Fruit fly (Drosophila melanogaster) whole organism, embryonic: ENCODE measurements around the gene CG5853.
A peak's percentile ranks its signal among the peaks of the same experiment; 100 is the strongest.

Source experiments
- Awh ChIP-seq: fragments of 200-800 bp; sonication (Bioruptor generic); IDR thresholded peaks from 2 replicates; pipeline ENCODE4, ENCODE4 v1.3.6; 2022; ENCODE audit warnings: missing biosample characterization, missing genetic modification characterization
- B-H1 ChIP-seq: fragments of 200-800 bp; sonication (Bioruptor generic); IDR thresholded peaks from 3 replicates; pipeline ENCODE4 v1.3.6; 2022; ENCODE audit warnings: missing biosample characterization, missing genetic modification characterization
- B-H2 ChIP-seq: fragments of 200-800 bp; sonication (Bioruptor generic); optimal IDR thresholded peaks from 2 replicates; lab custom pipeline; 2018; ENCODE audit warnings: missing biosample characterization, mild to moderate bottlenecking, missing genetic modification characterization
- CG1024 ChIP-seq: fragments of 200-800 bp; sonication (Bioruptor generic); IDR thresholded peaks from 2 replicates; pipeline ENCODE4 v1.3.6; 2022; ENCODE audit warnings: missing biosample characterization, missing genetic modification characterization
- CG10366 ChIP-seq: fragments of 200-800 bp; sonication (Bioruptor generic); IDR thresholded peaks from 2 replicates; pipeline ENCODE4 v1.3.6; 2022; ENCODE audit warnings: missing biosample characterization, missing genetic modification characterization
- CG10565 ChIP-seq: fragments of 200-800 bp; sonication (Bioruptor generic); optimal IDR thresholded peaks from 3 replicates; lab custom pipeline; 2016; ENCODE audit warnings: missing biosample characterization, mild to moderate bottlenecking, missing genetic modification characterization
- CG11695 ChIP-seq: fragments of 200-800 bp; sonication (Bioruptor generic); IDR thresholded peaks from 3 replicates; pipeline ENCODE4 v1.3.6; 2022; ENCODE audit warnings: missing biosample characterization, missing genetic modification characterization
- CG12769 ChIP-seq: fragments of 200-800 bp; sonication (Bioruptor generic); optimal IDR thresholded peaks from 2 replicates; lab custom pipeline; 2019; ENCODE audit warnings: missing biosample characterization, mild to moderate bottlenecking, missing genetic modification characterization, moderate library complexity
- CG13123 ChIP-seq: fragments of 200-800 bp; sonication (Bioruptor generic); optimal IDR thresholded peaks from 2 replicates; lab custom pipeline; 2016; ENCODE audit warnings: missing biosample characterization, missing genetic modification characterization
- CG14667 ChIP-seq: fragments of 200-800 bp; sonication (Bioruptor generic); IDR thresholded peaks from 2 replicates; pipeline ENCODE4 v1.3.6; 2022; ENCODE audit warnings: missing biosample characterization, missing genetic modification characterization
- CG16863 ChIP-seq: fragments of 200-800 bp; sonication (Bioruptor generic); optimal IDR thresholded peaks from 3 replicates; lab custom pipeline; 2016; ENCODE audit warnings: missing biosample characterization, missing genetic modification characterization
- CG17186 ChIP-seq: fragments of 200-800 bp; sonication (Bioruptor generic); optimal IDR thresholded peaks from 3 replicates; lab custom pipeline; 2017; ENCODE audit warnings: missing biosample characterization, missing genetic modification reagents, missing genetic modification characterization
- CG18599 ChIP-seq: fragments of 200-800 bp; sonication (Bioruptor generic); optimal IDR thresholded peaks from 3 replicates; lab custom pipeline; 2017; ENCODE audit warnings: missing biosample characterization, missing genetic modification characterization, mild to moderate bottlenecking, moderate library complexity, missing genetic modification reagents
- CG2120 ChIP-seq: fragments of 200-800 bp; sonication (Bioruptor generic); optimal IDR thresholded peaks from 3 replicates; lab custom pipeline; 2016; ENCODE audit warnings: missing biosample characterization, missing genetic modification characterization
- CG2712 ChIP-seq: fragments of 200-800 bp; optimal IDR thresholded peaks from 3 replicates; lab custom pipeline; 2019; ENCODE audit warnings: missing biosample characterization, mild to moderate bottlenecking, missing genetic modification characterization, moderate library complexity
- CG3281 ChIP-seq: fragments of 200-800 bp; sonication (Bioruptor generic); optimal IDR thresholded peaks from 3 replicates; lab custom pipeline; 2017; ENCODE audit warnings: missing biosample characterization, mild to moderate bottlenecking, missing genetic modification characterization
- CG4617 ChIP-seq: fragments of 200-800 bp; sonication (Bioruptor generic); optimal IDR thresholded peaks from 3 replicates; lab custom pipeline; 2016; ENCODE audit warnings: missing biosample characterization, missing genetic modification characterization, borderline replicate concordance
- CG5245 ChIP-seq: fragments of 200-800 bp; sonication (Bioruptor generic); optimal IDR thresholded peaks from 3 replicates; lab custom pipeline; 2016; ENCODE audit warnings: missing biosample characterization, missing genetic modification characterization
- CG5953 ChIP-seq: fragments of 200-800 bp; sonication (Bioruptor generic); IDR thresholded peaks from 2 replicates; pipeline ENCODE4 v1.3.6; 2022; ENCODE audit warnings: missing biosample characterization, missing genetic modification characterization
- CG8089 ChIP-seq: fragments of 200-800 bp; sonication (Bioruptor generic); optimal IDR thresholded peaks from 3 replicates; lab custom pipeline; 2016; ENCODE audit warnings: missing biosample characterization, missing genetic modification characterization
- CG9437 ChIP-seq: fragments of 200-800 bp; sonication (Bioruptor generic); optimal IDR thresholded peaks from 2 replicates; lab custom pipeline; 2018; ENCODE audit warnings: missing biosample characterization, mild to moderate bottlenecking, missing genetic modification characterization
- CG9609 ChIP-seq: fragments of 200-800 bp; sonication (Bioruptor generic); optimal IDR thresholded peaks from 3 replicates; lab custom pipeline; 2016; ENCODE audit warnings: missing biosample characterization, missing genetic modification characterization
- H2.0 ChIP-seq: fragments of 200-800 bp; sonication (Bioruptor generic); IDR thresholded peaks from 2 replicates; pipeline ENCODE4 v1.3.6; 2022; ENCODE audit warnings: missing biosample characterization, missing genetic modification characterization
- MTF-1 ChIP-seq: fragments of 200-800 bp; sonication (Bioruptor generic); optimal IDR thresholded peaks from 2 replicates; lab custom pipeline; 2018; ENCODE audit warnings: missing biosample characterization, mild to moderate bottlenecking, missing genetic modification characterization, borderline replicate concordance
- NC2α ChIP-seq: fragments of 200-800 bp; sonication (Bioruptor generic); optimal IDR thresholded peaks from 2 replicates; lab custom pipeline; 2016; ENCODE audit warnings: missing biosample characterization, missing genetic modification characterization
- Ptx1 ChIP-seq: fragments of 200-800 bp; sonication (Bioruptor generic); IDR thresholded peaks from 2 replicates; pipeline ENCODE4 v1.3.6; 2022; ENCODE audit warnings: missing biosample characterization, missing genetic modification characterization
- Rx ChIP-seq: fragments of 200-800 bp; sonication (Bioruptor generic); IDR thresholded peaks from 2 replicates; pipeline ENCODE4 v1.3.6; 2022; ENCODE audit warnings: missing biosample characterization, missing genetic modification characterization
- Sry-δ ChIP-seq: fragments of 200-800 bp; sonication (Bioruptor generic); optimal IDR thresholded peaks from 2 replicates; lab custom pipeline; 2016; ENCODE audit warnings: missing biosample characterization, missing genetic modification characterization
- ap ChIP-seq: fragments of 200-800 bp; sonication (Bioruptor generic); IDR thresholded peaks from 2 replicates; pipeline ENCODE4 v1.3.6; 2022; ENCODE audit warnings: missing biosample characterization, missing genetic modification characterization
- bcd ChIP-seq: fragments of 200-800 bp; sonication (Bioruptor generic); optimal IDR thresholded peaks from 2 replicates; lab custom pipeline; 2017; ENCODE audit warnings: missing biosample characterization, mild to moderate bottlenecking, missing genetic modification characterization
- chm ChIP-seq: fragments of 200-800 bp; sonication (Bioruptor generic); IDR thresholded peaks from 2 replicates; pipeline ENCODE4 v1.3.6; 2022; ENCODE audit warnings: missing biosample characterization, missing genetic modification characterization
- ci ChIP-seq: fragments of 200-800 bp; sonication (Bioruptor generic); IDR thresholded peaks from 3 replicates; pipeline ENCODE4 v1.3.6; 2022; ENCODE audit warnings: missing biosample characterization, missing genetic modification characterization
- disco-r ChIP-seq: fragments of 200-800 bp; sonication (Bioruptor generic); optimal IDR thresholded peaks from 2 replicates; lab custom pipeline; 2016; ENCODE audit warnings: missing biosample characterization, missing genetic modification characterization
- dpn ChIP-seq, 2 experiments: fragments of 200-800 bp; sonication (Bioruptor generic); optimal IDR thresholded peaks; 3 replicates each; lab custom pipeline; 2016; ENCODE audit warnings: missing biosample characterization in 2 of 2, missing genetic modification characterization in 2 of 2
- emc ChIP-seq: fragments of 200-800 bp; sonication (Bioruptor generic); optimal IDR thresholded peaks from 2 replicates; lab custom pipeline; 2016; ENCODE audit warnings: missing biosample characterization, missing genetic modification characterization
- gem ChIP-seq: fragments of 200-800 bp; sonication (Bioruptor generic); optimal IDR thresholded peaks from 2 replicates; lab custom pipeline; 2019; ENCODE audit warnings: missing biosample characterization, mild to moderate bottlenecking, missing genetic modification characterization, moderate library complexity
- grn ChIP-seq: fragments of 200-800 bp; sonication (Bioruptor generic); optimal IDR thresholded peaks from 3 replicates; lab custom pipeline; 2017; ENCODE audit warnings: missing biosample characterization, missing genetic modification characterization
- gt ChIP-seq: fragments of 200-800 bp; sonication (Bioruptor generic); IDR thresholded peaks from 2 replicates; pipeline ENCODE4 v1.3.6; 2022; ENCODE audit warnings: missing biosample characterization, missing genetic modification characterization
- inv ChIP-seq: fragments of 200-800 bp; sonication (Bioruptor generic); IDR thresholded peaks from 2 replicates; pipeline ENCODE4 v1.3.6; 2022; ENCODE audit warnings: missing biosample characterization, missing genetic modification characterization; ENCODE audit not compliant: partially characterized antibody
- jing ChIP-seq: fragments of 200-800 bp; sonication (Bioruptor generic); optimal IDR thresholded peaks from 2 replicates; lab custom pipeline; 2018; ENCODE audit warnings: missing biosample characterization, mild to moderate bottlenecking, missing genetic modification characterization
- kni ChIP-seq: fragments of 200-800 bp; sonication (Bioruptor generic); optimal IDR thresholded peaks from 3 replicates; lab custom pipeline; 2017; ENCODE audit warnings: mild to moderate bottlenecking, missing biosample characterization, missing genetic modification reagents, missing genetic modification characterization
- lilli ChIP-seq: fragments of 200-800 bp; sonication (Bioruptor generic); optimal IDR thresholded peaks from 3 replicates; lab custom pipeline; 2016; ENCODE audit warnings: missing biosample characterization, missing genetic modification characterization
- onecut ChIP-seq: fragments of 200-800 bp; sonication (Bioruptor generic); IDR thresholded peaks from 2 replicates; pipeline ENCODE4 v1.3.6; 2022; ENCODE audit warnings: missing biosample characterization, missing genetic modification characterization
- pfk ChIP-seq: fragments of 200-800 bp; sonication (Bioruptor generic); optimal IDR thresholded peaks from 2 replicates; lab custom pipeline; 2018; ENCODE audit warnings: missing biosample characterization, mild to moderate bottlenecking, missing genetic modification characterization, moderate library complexity
- pzg ChIP-seq: fragments of 200-800 bp; sonication (Bioruptor generic); optimal IDR thresholded peaks from 3 replicates; lab custom pipeline; 2018; ENCODE audit warnings: missing biosample characterization, mild to moderate bottlenecking, missing genetic modification characterization, moderate library complexity
- shn ChIP-seq: fragments of 200-800 bp; sonication (Bioruptor generic); optimal IDR thresholded peaks from 3 replicates; lab custom pipeline; 2016; ENCODE audit warnings: missing biosample characterization, missing genetic modification characterization
- sima ChIP-seq: fragments of 200-800 bp; sonication (Bioruptor generic); optimal IDR thresholded peaks from 2 replicates; lab custom pipeline; 2016; ENCODE audit warnings: missing biosample characterization, missing genetic modification characterization
- tll ChIP-seq, 2 experiments: fragments of 200-800 bp in 1 of 2; fragments of >200 bp in 1 of 2; sonication (Bioruptor generic) in 1 of 2; optimal IDR thresholded peaks; 2 replicates each; lab custom pipeline; 2017 to 2019; ENCODE audit warnings: missing biosample characterization in 2 of 2, missing genetic modification characterization in 2 of 2, mild to moderate bottlenecking in 1 of 2, moderate library complexity in 1 of 2
- unc-4 ChIP-seq: fragments of 200-800 bp; sonication (Bioruptor generic); IDR thresholded peaks from 2 replicates; pipeline ENCODE4 v1.3.6; 2022; ENCODE audit warnings: missing biosample characterization, missing genetic modification characterization; ENCODE audit not compliant: partially characterized antibody
- wor ChIP-seq: fragments of 200-800 bp; sonication (Bioruptor generic); IDR thresholded peaks from 2 replicates; pipeline ENCODE4 v1.3.6; 2022; ENCODE audit warnings: missing biosample characterization, missing genetic modification characterization

Gene CG5853

dm6 chr2L:9938631-9939256 lies 8.7 kb downstream of the CG5853 start, which contains the start of the genes Datp and CG4619 (continued):
- TF ChIP-seq CG5245 (GFP tag; lab: Kevin White, UChicago) (peak; percentile 17), CG17186 (GFP tag; lab: Kevin White, UChicago) (peak; percentile 40), wor (GFP tag; lab: Robert Waterston, UW) (no peak), gt (GFP tag; lab: Robert Waterston, UW) (no peak), NC2α (GFP tag; lab: Kevin White, UChicago) (no peak), chm (no peak), CG2120 (GFP tag; lab: Kevin White, UChicago) (peak; percentile 75), CG1024 (0 out of 2 replicates have a peak, but pooled peaks have one; percentile 6), emc (GFP tag; lab: Kevin White, UChicago) (peak; percentile 38), Awh (no peak), bcd (GFP tag; lab: Kevin White, UChicago) (peak; percentile 30), CG11695 (GFP tag; lab: Robert Waterston, UW) (no peak), B-H2 (GFP tag; lab: Kevin White, UChicago) (peak; percentile 81), lilli (GFP tag; lab: Kevin White, UChicago) (peak; percentile 51), dpn (GFP tag; optimal IDR thresholded peaks at IDR 0.05; lab: Kevin White, UChicago) (peak; percentile 63 to 66), CG10366 (GFP tag; lab: Robert Waterston, UW) (no peak), CG4617 (GFP tag; lab: Kevin White, UChicago) (peak; percentile 55), ap (GFP tag; lab: Robert Waterston, UW) (no peak), CG5953 (GFP tag; lab: Robert Waterston, UW) (no peak), gem (tag; lab: Kevin White, UChicago) (no peak), Sry-δ (GFP tag; lab: Kevin White, UChicago) (peak; percentile 30), CG10565 (no peak), CG8089 (GFP tag; lab: Kevin White, UChicago) (peak; percentile 28), CG13123 (GFP tag; lab: Kevin White, UChicago) (no peak), unc-4 (GFP tag; lab: Robert Waterston, UW) (peak; percentile 37; the same call in 1 of the 2 replicates), pfk (GFP tag; lab: Kevin White, UChicago) (peak; percentile 9), kni (GFP tag; lab: Kevin White, UChicago) (peak; percentile 32), sima (no peak), shn (GFP tag; lab: Kevin White, UChicago) (peak; percentile 76), CG9609 (peak; percentile 51), CG16863 (no peak), B-H1 (GFP tag; lab: Robert Waterston, UW) (no peak), jing (GFP tag; lab: Kevin White, UChicago) (no peak), Ptx1 (GFP tag; lab: Robert Waterston, UW) (peak; percentile 47; the same call in 1 of the 2 replicates), onecut (GFP tag; lab: Robert Waterston, UW) (no peak), Rx (no peak), CG12769 (tag; lab: Kevin White, UChicago) (no peak), CG2712 (tag; lab: Kevin White, UChicago) (peak; percentile 16), disco-r (peak; percentile 20), CG14667 (GFP tag; lab: Robert Waterston, UW) (no peak), tll (GFP tag; optimal IDR thresholded peaks at IDR 0.05; lab: Kevin White, UChicago) (no peak), pzg (peak; percentile 79), inv (GFP tag; lab: Robert Waterston, UW) (no peak), ci (GFP tag; lab: Robert Waterston, UW) (peak; percentile 65), H2.0 (GFP tag; lab: Robert Waterston, UW) (0 out of 2 replicates have a peak, but pooled peaks have one; percentile 9), CG18599 (GFP tag; lab: Kevin White, UChicago) (peak; percentile 72), grn (GFP tag; lab: Kevin White, UChicago) (no peak), CG9437 (GFP tag; lab: Kevin White, UChicago) (peak; percentile 93), CG3281 (GFP tag; lab: Kevin White, UChicago) (peak; percentile 32), MTF-1 (GFP tag; lab: Kevin White, UChicago) (no peak)
